Fruit fly (Drosophila melanogaster) whole organism, embryonic: ENCODE results near the gene CG1136.

ENCODE experiments used
- Abd-B ChIP-seq: fragments of 200-800 bp; sonication (Bioruptor generic); optimal IDR thresholded peaks from 2 replicates; lab custom pipeline; 2018; ENCODE audit warnings: missing biosample characterization, mild to moderate bottlenecking, missing genetic modification characterization, moderate library complexity
- Atf-2 ChIP-seq: fragments of 200-800 bp; sonication (Bioruptor generic); optimal IDR thresholded peaks from 2 replicates; lab custom pipeline; 2016; ENCODE audit warnings: missing biosample characterization, missing genetic modification characterization
- Awh ChIP-seq: fragments of 200-800 bp; sonication (Bioruptor generic); IDR thresholded peaks from 2 replicates; pipeline ENCODE4, ENCODE4 v1.3.6; 2022; ENCODE audit warnings: missing biosample characterization, missing genetic modification characterization
- Bdp1 ChIP-seq: fragments of 200-800 bp; sonication (Bioruptor generic); optimal IDR thresholded peaks from 3 replicates; lab custom pipeline; 2016; ENCODE audit warnings: missing biosample characterization, missing genetic modification characterization
- CG10209 ChIP-seq: fragments of 200-800 bp; sonication (Bioruptor generic); optimal IDR thresholded peaks from 3 replicates; lab custom pipeline; 2017; ENCODE audit warnings: missing biosample characterization, mild to moderate bottlenecking, missing genetic modification characterization, missing genetic modification reagents
- CG10431 ChIP-seq: fragments of 200-800 bp; sonication (Bioruptor generic); optimal IDR thresholded peaks from 3 replicates; lab custom pipeline; 2018; ENCODE audit warnings: missing biosample characterization, mild to moderate bottlenecking, missing genetic modification characterization
- CG10462 ChIP-seq: fragments of 200-800 bp; sonication (Bioruptor generic); optimal IDR thresholded peaks from 2 replicates; lab custom pipeline; 2016; ENCODE audit warnings: missing biosample characterization, missing genetic modification characterization
- CG11695 ChIP-seq: fragments of 200-800 bp; sonication (Bioruptor generic); IDR thresholded peaks from 3 replicates; pipeline ENCODE4 v1.3.6; 2022; ENCODE audit warnings: missing biosample characterization, missing genetic modification characterization
- CG13624 ChIP-seq: fragments of 200-800 bp; sonication (Bioruptor generic); optimal IDR thresholded peaks from 2 replicates; lab custom pipeline; 2016; ENCODE audit warnings: missing biosample characterization, missing genetic modification characterization
- CG15479 ChIP-seq: fragments of 200-800 bp; sonication (Bioruptor generic); optimal IDR thresholded peaks from 3 replicates; lab custom pipeline; 2019; ENCODE audit warnings: missing biosample characterization, mild to moderate bottlenecking, missing genetic modification characterization, moderate library complexity
- CG15514 ChIP-seq: fragments of 200-800 bp; sonication (Bioruptor generic); optimal IDR thresholded peaks from 3 replicates; lab custom pipeline; 2017; ENCODE audit warnings: missing biosample characterization, missing genetic modification characterization, mild to moderate bottlenecking, moderate library complexity, missing genetic modification reagents
- CG15696 ChIP-seq: fragments of 200-800 bp; sonication (Bioruptor generic); optimal IDR thresholded peaks from 2 replicates; lab custom pipeline; 2019; ENCODE audit warnings: missing biosample characterization, mild to moderate bottlenecking, missing genetic modification characterization, moderate library complexity
- CG1647 ChIP-seq: fragments of 200-800 bp; sonication (Bioruptor generic); optimal IDR thresholded peaks from 3 replicates; lab custom pipeline; 2016; ENCODE audit warnings: missing biosample characterization, missing genetic modification characterization
- CG17186 ChIP-seq: fragments of 200-800 bp; sonication (Bioruptor generic); optimal IDR thresholded peaks from 3 replicates; lab custom pipeline; 2017; ENCODE audit warnings: missing biosample characterization, missing genetic modification reagents, missing genetic modification characterization
- CG18619 ChIP-seq: fragments of 200-800 bp; sonication (Bioruptor generic); optimal IDR thresholded peaks from 3 replicates; lab custom pipeline; 2017; ENCODE audit warnings: missing biosample characterization, mild to moderate bottlenecking, missing genetic modification characterization
- CG2889 ChIP-seq: fragments of 200-800 bp; sonication (Bioruptor generic); IDR thresholded peaks from 3 replicates; pipeline ENCODE4 v1.3.6; 2022; ENCODE audit warnings: missing biosample characterization, missing genetic modification characterization
- CG30020 ChIP-seq: fragments of 200-800 bp; optimal IDR thresholded peaks from 2 replicates; lab custom pipeline; 2019; ENCODE audit warnings: missing biosample characterization, mild to moderate bottlenecking, missing genetic modification characterization, moderate library complexity
- CG3407 ChIP-seq: fragments of 200-800 bp; sonication (Bioruptor generic); optimal IDR thresholded peaks from 2 replicates; lab custom pipeline; 2018; ENCODE audit warnings: missing biosample characterization, mild to moderate bottlenecking, missing genetic modification characterization
- CG3995 ChIP-seq: fragments of 200-800 bp; sonication (Bioruptor generic); optimal IDR thresholded peaks from 3 replicates; lab custom pipeline; 2016; ENCODE audit warnings: missing biosample characterization, missing genetic modification characterization
- CG4360 ChIP-seq: fragments of 200-800 bp; sonication (Bioruptor generic); IDR thresholded peaks from 2 replicates; pipeline ENCODE4 v1.3.6; 2022; ENCODE audit warnings: missing biosample characterization, missing genetic modification characterization
- CG6175 ChIP-seq: fragments of 200-800 bp; sonication (Bioruptor generic); IDR thresholded peaks from 3 replicates; pipeline ENCODE4 v1.3.6; 2022; ENCODE audit warnings: missing biosample characterization, missing genetic modification characterization
- CG8281 ChIP-seq: fragments of 200-800 bp; sonication (Bioruptor generic); optimal IDR thresholded peaks from 2 replicates; lab custom pipeline; 2018; ENCODE audit warnings: missing biosample characterization, mild to moderate bottlenecking, missing genetic modification characterization, moderate library complexity
- CG9797 ChIP-seq: fragments of 200-800 bp; sonication (Bioruptor generic); optimal IDR thresholded peaks from 3 replicates; lab custom pipeline; 2018; ENCODE audit warnings: missing biosample characterization, mild to moderate bottlenecking, missing genetic modification characterization
- Chrac-16 ChIP-seq: fragments of 200-800 bp; sonication (Bioruptor generic); optimal IDR thresholded peaks from 3 replicates; lab custom pipeline; 2016; ENCODE audit warnings: missing biosample characterization, missing genetic modification characterization
- D19A ChIP-seq: fragments of 200-800 bp; optimal IDR thresholded peaks from 3 replicates; lab custom pipeline; 2019; ENCODE audit warnings: missing biosample characterization, mild to moderate bottlenecking, missing genetic modification characterization, moderate library complexity
- Drgx ChIP-seq: fragments of 200-800 bp; sonication (Bioruptor generic); IDR thresholded peaks from 2 replicates; pipeline ENCODE4 v1.3.6; 2022; ENCODE audit warnings: missing biosample characterization, missing genetic modification characterization
- Hr78 ChIP-seq, 2 experiments: fragments of 200-800 bp in 1 of 2; fragments of >200 bp in 1 of 2; sonication (Bioruptor generic) in 1 of 2; optimal IDR thresholded peaks; 2 replicates each; lab custom pipeline; 2017 to 2019; ENCODE audit warnings: missing biosample characterization in 2 of 2, missing genetic modification characterization in 2 of 2, mild to moderate bottlenecking in 1 of 2, moderate library complexity in 1 of 2
- Meics ChIP-seq: fragments of 200-800 bp; sonication (Bioruptor generic); optimal IDR thresholded peaks from 2 replicates; lab custom pipeline; 2017; ENCODE audit warnings: missing biosample characterization, mild to moderate bottlenecking, missing genetic modification characterization
- NFAT ChIP-seq: fragments of 200-800 bp; sonication (Bioruptor generic); IDR thresholded peaks from 2 replicates; pipeline ENCODE4 v1.3.6; 2022; ENCODE audit warnings: missing biosample characterization, missing genetic modification characterization
- Poxn ChIP-seq: fragments of 200-800 bp; sonication (Bioruptor generic); IDR thresholded peaks from 2 replicates; pipeline ENCODE4 v1.3.6; 2022; ENCODE audit warnings: missing biosample characterization, missing genetic modification characterization
- Scr ChIP-seq: fragments of 200-800 bp; sonication (Bioruptor generic); IDR thresholded peaks from 2 replicates; pipeline ENCODE4 v1.3.6; 2022; ENCODE audit warnings: missing biosample characterization, missing genetic modification characterization; ENCODE audit not compliant: partially characterized antibody
- YL-1 ChIP-seq: fragments of 200-800 bp; sonication (Bioruptor generic); optimal IDR thresholded peaks from 3 replicates; lab custom pipeline; 2017; ENCODE audit warnings: missing biosample characterization, mild to moderate bottlenecking, missing genetic modification characterization
- ato ChIP-seq: fragments of 200-800 bp; sonication (Bioruptor generic); IDR thresholded peaks from 2 replicates; pipeline ENCODE4 v1.3.6; 2022; ENCODE audit warnings: missing biosample characterization, missing genetic modification characterization; ENCODE audit not compliant: partially characterized antibody
- bcd ChIP-seq: fragments of 200-800 bp; sonication (Bioruptor generic); optimal IDR thresholded peaks from 2 replicates; lab custom pipeline; 2017; ENCODE audit warnings: missing biosample characterization, mild to moderate bottlenecking, missing genetic modification characterization
- caup ChIP-seq: fragments of 200-800 bp; sonication (Bioruptor generic); optimal IDR thresholded peaks from 3 replicates; lab custom pipeline; 2017; ENCODE audit warnings: missing biosample characterization, mild to moderate bottlenecking, missing genetic modification characterization, moderate library complexity; ENCODE audit not compliant: severe bottlenecking
- dan ChIP-seq: fragments of 200-800 bp; sonication (Bioruptor generic); IDR thresholded peaks from 2 replicates; pipeline ENCODE4 v1.3.6; 2022; ENCODE audit warnings: missing biosample characterization, missing genetic modification characterization
- grau ChIP-seq: fragments of 200-800 bp; optimal IDR thresholded peaks from 3 replicates; lab custom pipeline; 2019; ENCODE audit warnings: missing biosample characterization, mild to moderate bottlenecking, missing genetic modification characterization, moderate library complexity
- gsb ChIP-seq: fragments of 200-800 bp; sonication (Bioruptor generic); IDR thresholded peaks from 2 replicates; pipeline ENCODE4 v1.3.6; 2022; ENCODE audit warnings: missing biosample characterization, missing genetic modification characterization
- kay ChIP-seq: fragments of 200-800 bp; sonication (Bioruptor generic); optimal IDR thresholded peaks from 2 replicates; lab custom pipeline; 2016; ENCODE audit warnings: missing biosample characterization, missing genetic modification characterization
- luna ChIP-seq: fragments of 200-800 bp; sonication (Bioruptor generic); optimal IDR thresholded peaks from 2 replicates; lab custom pipeline; 2016; ENCODE audit warnings: missing biosample characterization, missing genetic modification characterization
- mld ChIP-seq: fragments of 200-800 bp; sonication (Bioruptor generic); IDR thresholded peaks from 3 replicates; pipeline ENCODE4 v1.3.6; 2022; ENCODE audit warnings: missing biosample characterization, missing genetic modification characterization; ENCODE audit not compliant: partially characterized antibody
- nerfin-2 ChIP-seq: fragments of 200-800 bp; sonication (Bioruptor generic); IDR thresholded peaks from 2 replicates; pipeline ENCODE4 v1.3.6; 2022; ENCODE audit warnings: missing biosample characterization, missing genetic modification characterization; ENCODE audit not compliant: partially characterized antibody
- nom ChIP-seq: fragments of 200-800 bp; sonication (Bioruptor generic); optimal IDR thresholded peaks from 2 replicates; lab custom pipeline; 2017; ENCODE audit warnings: missing biosample characterization, missing genetic modification characterization, mild to moderate bottlenecking, moderate library complexity, missing genetic modification reagents
- pb ChIP-seq: fragments of 200-800 bp; sonication (Bioruptor generic); optimal IDR thresholded peaks from 3 replicates; lab custom pipeline; 2016; ENCODE audit warnings: missing biosample characterization, missing genetic modification characterization
- pho ChIP-seq: fragments of 200-800 bp; sonication (Bioruptor generic); optimal IDR thresholded peaks from 2 replicates; lab custom pipeline; 2016; ENCODE audit warnings: missing biosample characterization, missing genetic modification characterization
- sc ChIP-seq, 3 experiments: fragments of >200 bp in 2 of 3; fragments of 200-800 bp in 1 of 3; sonication (Bioruptor generic) in 1 of 3; optimal IDR thresholded peaks; 2 replicates in 2 of 3; 3 replicates in 1 of 3; lab custom pipeline; 2017; ENCODE audit warnings: mild to moderate bottlenecking in 1 of 3, missing biosample characterization in 1 of 3, missing genetic modification characterization in 1 of 3, missing genetic modification reagents in 1 of 3
- seq ChIP-seq: fragments of 200-800 bp; sonication (Bioruptor generic); IDR thresholded peaks from 2 replicates; pipeline ENCODE4 v1.3.6; 2022; ENCODE audit warnings: missing biosample characterization, missing genetic modification characterization
- tgo ChIP-seq: fragments of 200-800 bp; sonication (Bioruptor generic); IDR thresholded peaks from 3 replicates; pipeline ENCODE4 v1.3.6; 2022; ENCODE audit warnings: missing biosample characterization, missing genetic modification characterization
- ttk ChIP-seq: fragments of 200-800 bp; sonication (Bioruptor generic); IDR thresholded peaks from 2 replicates; pipeline ENCODE4 v2.1.2; 2022; ENCODE audit warnings: missing biosample characterization, missing genetic modification characterization
- zfh2 ChIP-seq: fragments of 200-800 bp; sonication (Bioruptor generic); optimal IDR thresholded peaks from 2 replicates; lab custom pipeline; 2016; ENCODE audit warnings: missing biosample characterization, missing genetic modification characterization

The CG1136 gene

dm6 chr3L:4070996-4071379, 24.6 kb downstream of the CG1136 start (continued):
- no peak for TF ChIP-seq CG30020 (tag; lab: Kevin White, UChicago)
- TF ChIP-seq nom: peak; percentile 45
- peak; percentile 14 for TF ChIP-seq Abd-B (GFP tag; lab: Kevin White, UChicago)
- TF ChIP-seq ato (GFP tag; lab: Robert Waterston, UW): no peak
- TF ChIP-seq CG3995 (GFP tag; lab: Kevin White, UChicago): no peak
- peak; percentile 91 for TF ChIP-seq Drgx (GFP tag; lab: Robert Waterston, UW)
- TF ChIP-seq dan: no peak
- TF ChIP-seq kay (GFP tag; lab: Kevin White, UChicago): no peak
- no peak for TF ChIP-seq Atf-2 (GFP tag; lab: Kevin White, UChicago)
- TF ChIP-seq ttk: peak; percentile 81
- TF ChIP-seq gsb (GFP tag; lab: Robert Waterston, UW): no peak
- peak; percentile 12 for TF ChIP-seq CG17186 (GFP tag; lab: Kevin White, UChicago)
- TF ChIP-seq CG10462: no peak
- no peak for TF ChIP-seq sc (optimal IDR thresholded peaks at IDR 0.05; lab: Kevin White, UChicago)
- no peak for TF ChIP-seq sc (GFP tag; optimal IDR thresholded peaks at IDR 0.05; lab: Kevin White, UChicago)
- TF ChIP-seq pho (GFP tag; lab: Kevin White, UChicago): no peak
- TF ChIP-seq CG9797 (GFP tag; lab: Kevin White, UChicago): no peak
- peak; percentile 57 for TF ChIP-seq seq (GFP tag; lab: Robert Waterston, UW)
- peak; percentile 42 for TF ChIP-seq grau (tag; lab: Kevin White, UChicago)
- TF ChIP-seq Meics: no peak
- TF ChIP-seq D19A (tag; lab: Kevin White, UChicago): no peak
- no peak for TF ChIP-seq CG10209 (GFP tag; lab: Kevin White, UChicago)
- no peak for TF ChIP-seq mld (GFP tag; lab: Robert Waterston, UW)
- TF ChIP-seq CG4360 (GFP tag; lab: Robert Waterston, UW): no peak
- no peak for TF ChIP-seq nerfin-2 (GFP tag; lab: Robert Waterston, UW)
- peak; percentile 12 for TF ChIP-seq Chrac-16 (GFP tag; lab: Kevin White, UChicago)
- peak; percentile 37; the same call in 1 of the 2 replicates for TF ChIP-seq Poxn
- no peak for TF ChIP-seq CG6175
- peak; percentile 50 for TF ChIP-seq CG15514
- TF ChIP-seq CG15479 (GFP tag; lab: Kevin White, UChicago): no peak
- TF ChIP-seq tgo (GFP tag; lab: Robert Waterston, UW): peak; percentile 65
- no peak for TF ChIP-seq CG3407 (GFP tag; lab: Kevin White, UChicago)
- no peak for TF ChIP-seq CG13624 (GFP tag; lab: Kevin White, UChicago)
- peak; percentile 79 for TF ChIP-seq CG11695 (GFP tag; lab: Robert Waterston, UW)
- no peak for TF ChIP-seq Hr78 (GFP tag; optimal IDR thresholded peaks at IDR 0.05; lab: Kevin White, UChicago)
- no peak for TF ChIP-seq CG10431 (GFP tag; lab: Kevin White, UChicago)
- peak; percentile 7 for TF ChIP-seq CG1647 (GFP tag; lab: Kevin White, UChicago)
- TF ChIP-seq pb (GFP tag; lab: Kevin White, UChicago): no peak
- peak; percentile 39 for TF ChIP-seq bcd (GFP tag; lab: Kevin White, UChicago)
- TF ChIP-seq luna (GFP tag; lab: Kevin White, UChicago): no peak
- TF ChIP-seq zfh2 (GFP tag; lab: Kevin White, UChicago): no peak
- no peak for TF ChIP-seq YL-1 (GFP tag; lab: Kevin White, UChicago)
- no peak for TF ChIP-seq Scr (GFP tag; lab: Robert Waterston, UW)
- TF ChIP-seq Bdp1: no peak
- no peak for TF ChIP-seq CG8281 (tag; lab: Kevin White, UChicago)
- TF ChIP-seq caup (GFP tag; lab: Kevin White, UChicago): peak; percentile 62
- no peak for TF ChIP-seq CG15696 (tag; lab: Kevin White, UChicago)
- peak; percentile 68 for TF ChIP-seq Awh (GFP tag; lab: Robert Waterston, UW)
- TF ChIP-seq NFAT: 0 out of 2 replicates have a peak, but pooled peaks have one; percentile 34
- TF ChIP-seq CG2889: peak; percentile 31; the same call in 1 of the 3 replicates
- no peak for TF ChIP-seq CG18619 (GFP tag; lab: Kevin White, UChicago)
